Fruit fly (Drosophila melanogaster) whole organism, embryonic: ENCODE data around the gene Pex10.

ENCODE experiments used
- Blimp-1 ChIP-seq: fragments of 200-800 bp; sonication (Bioruptor generic); optimal IDR thresholded peaks from 3 replicates; lab custom pipeline; 2018; ENCODE audit warnings: missing biosample characterization, missing genetic modification characterization, mild to moderate bottlenecking, moderate library complexity, missing genetic modification reagents
- CG10274 ChIP-seq: fragments of 200-800 bp; sonication (Bioruptor generic); optimal IDR thresholded peaks from 3 replicates; lab custom pipeline; 2017; ENCODE audit warnings: missing biosample characterization, mild to moderate bottlenecking, missing genetic modification characterization
- CG11247 ChIP-seq: fragments of 200-800 bp; sonication (Bioruptor generic); IDR thresholded peaks from 2 replicates; pipeline ENCODE4 v1.3.6; 2022; ENCODE audit warnings: missing biosample characterization, missing genetic modification characterization
- CG11723 ChIP-seq: fragments of 200-800 bp; sonication (Bioruptor generic); optimal IDR thresholded peaks from 2 replicates; lab custom pipeline; 2017; ENCODE audit warnings: missing biosample characterization, mild to moderate bottlenecking, missing genetic modification characterization
- CG12071 ChIP-seq: fragments of 200-800 bp; sonication (Bioruptor generic); optimal IDR thresholded peaks from 3 replicates; lab custom pipeline; 2018; ENCODE audit warnings: missing biosample characterization, mild to moderate bottlenecking, missing genetic modification characterization
- CG12219 ChIP-seq: fragments of 200-800 bp; sonication (Bioruptor generic); optimal IDR thresholded peaks from 3 replicates; lab custom pipeline; 2018; ENCODE audit warnings: missing biosample characterization, mild to moderate bottlenecking, missing genetic modification characterization
- CG12744 ChIP-seq: fragments of 200-800 bp; sonication (Bioruptor generic); optimal IDR thresholded peaks from 2 replicates; lab custom pipeline; 2016; ENCODE audit warnings: missing biosample characterization, missing genetic modification characterization
- CG13123 ChIP-seq: fragments of 200-800 bp; sonication (Bioruptor generic); optimal IDR thresholded peaks from 2 replicates; lab custom pipeline; 2016; ENCODE audit warnings: missing biosample characterization, missing genetic modification characterization
- CG14050 ChIP-seq: fragments of 200-800 bp; sonication (Bioruptor generic); IDR thresholded peaks from 3 replicates; pipeline ENCODE4 v1.3.6; 2022; ENCODE audit warnings: missing biosample characterization, missing genetic modification characterization
- CG15514 ChIP-seq: fragments of 200-800 bp; sonication (Bioruptor generic); optimal IDR thresholded peaks from 3 replicates; lab custom pipeline; 2017; ENCODE audit warnings: missing biosample characterization, missing genetic modification characterization, mild to moderate bottlenecking, moderate library complexity, missing genetic modification reagents
- CG1647 ChIP-seq: fragments of 200-800 bp; sonication (Bioruptor generic); optimal IDR thresholded peaks from 3 replicates; lab custom pipeline; 2016; ENCODE audit warnings: missing biosample characterization, missing genetic modification characterization
- CG16863 ChIP-seq: fragments of 200-800 bp; sonication (Bioruptor generic); optimal IDR thresholded peaks from 3 replicates; lab custom pipeline; 2016; ENCODE audit warnings: missing biosample characterization, missing genetic modification characterization
- CG18619 ChIP-seq: fragments of 200-800 bp; sonication (Bioruptor generic); optimal IDR thresholded peaks from 3 replicates; lab custom pipeline; 2017; ENCODE audit warnings: missing biosample characterization, mild to moderate bottlenecking, missing genetic modification characterization
- CG32772 ChIP-seq: fragments of 200-800 bp; sonication (Bioruptor generic); IDR thresholded peaks from 2 replicates; pipeline ENCODE4 v1.3.6; 2022; ENCODE audit warnings: missing biosample characterization, missing genetic modification characterization
- CG3281 ChIP-seq: fragments of 200-800 bp; sonication (Bioruptor generic); optimal IDR thresholded peaks from 3 replicates; lab custom pipeline; 2017; ENCODE audit warnings: missing biosample characterization, mild to moderate bottlenecking, missing genetic modification characterization
- CG3847 ChIP-seq: fragments of 200-800 bp; sonication (Bioruptor generic); IDR thresholded peaks from 2 replicates; pipeline ENCODE4 v1.3.6; 2022; ENCODE audit warnings: missing biosample characterization, missing genetic modification characterization
- CG6765 ChIP-seq: fragments of 200-800 bp; sonication (Bioruptor generic); optimal IDR thresholded peaks from 3 replicates; lab custom pipeline; 2017; ENCODE audit warnings: missing biosample characterization, mild to moderate bottlenecking, missing genetic modification characterization
- CG6813 ChIP-seq: fragments of 200-800 bp; sonication (Bioruptor generic); optimal IDR thresholded peaks from 2 replicates; lab custom pipeline; 2017; ENCODE audit warnings: missing biosample characterization, missing genetic modification characterization, mild to moderate bottlenecking, moderate library complexity, missing genetic modification reagents
- CG7987 ChIP-seq: fragments of 200-800 bp; sonication (Bioruptor generic); optimal IDR thresholded peaks from 2 replicates; lab custom pipeline; 2018; ENCODE audit warnings: missing biosample characterization, mild to moderate bottlenecking, missing genetic modification characterization, moderate library complexity
- CG9876 ChIP-seq: fragments of 200-800 bp; sonication (Bioruptor generic); optimal IDR thresholded peaks from 2 replicates; lab custom pipeline; 2016; ENCODE audit warnings: missing biosample characterization, missing genetic modification characterization
- Camta ChIP-seq: fragments of 200-800 bp; sonication (Bioruptor generic); optimal IDR thresholded peaks from 2 replicates; lab custom pipeline; 2016; ENCODE audit warnings: missing biosample characterization, missing genetic modification characterization
- Dek ChIP-seq: fragments of 200-800 bp; sonication (Bioruptor generic); optimal IDR thresholded peaks from 3 replicates; lab custom pipeline; 2019; ENCODE audit warnings: missing biosample characterization, mild to moderate bottlenecking, missing genetic modification characterization, moderate library complexity
- HLH3B ChIP-seq: fragments of 200-800 bp; sonication (Bioruptor generic); IDR thresholded peaks from 2 replicates; pipeline ENCODE4 v1.3.6; 2022; ENCODE audit warnings: missing biosample characterization, missing genetic modification characterization
- Hmr ChIP-seq: fragments of 200-800 bp; sonication (Bioruptor generic); optimal IDR thresholded peaks from 3 replicates; lab custom pipeline; 2017; ENCODE audit warnings: mild to moderate bottlenecking, missing biosample characterization, missing genetic modification reagents, missing genetic modification characterization
- Lpt ChIP-seq: fragments of >200 bp; optimal IDR thresholded peaks from 2 replicates; lab custom pipeline; 2018; ENCODE audit warnings: missing biosample characterization, missing genetic modification characterization
- NFAT ChIP-seq: fragments of 200-800 bp; sonication (Bioruptor generic); IDR thresholded peaks from 2 replicates; pipeline ENCODE4 v1.3.6; 2022; ENCODE audit warnings: missing biosample characterization, missing genetic modification characterization
- Neu2 ChIP-seq: fragments of 200-800 bp; sonication (Bioruptor generic); optimal IDR thresholded peaks from 3 replicates; lab custom pipeline; 2016; ENCODE audit warnings: missing biosample characterization, missing genetic modification characterization, borderline replicate concordance
- Rx ChIP-seq: fragments of 200-800 bp; sonication (Bioruptor generic); IDR thresholded peaks from 2 replicates; pipeline ENCODE4 v1.3.6; 2022; ENCODE audit warnings: missing biosample characterization, missing genetic modification characterization
- Side ChIP-seq: fragments of 200-800 bp; sonication (Bioruptor generic); optimal IDR thresholded peaks from 2 replicates; lab custom pipeline; 2016; ENCODE audit warnings: missing biosample characterization, missing genetic modification characterization
- Six4 ChIP-seq: fragments of 200-800 bp; sonication (Bioruptor generic); optimal IDR thresholded peaks from 2 replicates; lab custom pipeline; 2016; ENCODE audit warnings: missing biosample characterization, missing genetic modification characterization
- Sox102F ChIP-seq: fragments of 200-800 bp; sonication (Bioruptor generic); optimal IDR thresholded peaks from 2 replicates; lab custom pipeline; 2018; ENCODE audit warnings: missing biosample characterization, mild to moderate bottlenecking, missing genetic modification characterization, moderate library complexity
- Trl ChIP-seq, 3 experiments: fragments of >200 bp in 2 of 3; fragments of 200-800 bp in 1 of 3; sonication (Bioruptor generic) in 1 of 3; optimal IDR thresholded peaks; 2 replicates in 1 of 3; 3 replicates in 2 of 3; lab custom pipeline; 2016 to 2017; ENCODE audit warnings: missing biosample characterization in 1 of 3, missing genetic modification characterization in 1 of 3
- bcd ChIP-seq: fragments of 200-800 bp; sonication (Bioruptor generic); optimal IDR thresholded peaks from 2 replicates; lab custom pipeline; 2017; ENCODE audit warnings: missing biosample characterization, mild to moderate bottlenecking, missing genetic modification characterization
- bigmax ChIP-seq: fragments of 200-800 bp; sonication (Bioruptor generic); optimal IDR thresholded peaks from 2 replicates; lab custom pipeline; 2018; ENCODE audit warnings: missing biosample characterization, mild to moderate bottlenecking, missing genetic modification characterization
- croc ChIP-seq: fragments of 200-800 bp; sonication (Bioruptor generic); conservative IDR thresholded peaks from 3 replicates; pipeline ENCODE4 v1.3.6; 2022; ENCODE audit warnings: missing biosample characterization, missing genetic modification characterization
- dan ChIP-seq: fragments of 200-800 bp; sonication (Bioruptor generic); IDR thresholded peaks from 2 replicates; pipeline ENCODE4 v1.3.6; 2022; ENCODE audit warnings: missing biosample characterization, missing genetic modification characterization
- fd96Cb ChIP-seq: fragments of 200-800 bp; sonication (Bioruptor generic); optimal IDR thresholded peaks from 2 replicates; lab custom pipeline; 2018; ENCODE audit warnings: missing biosample characterization, mild to moderate bottlenecking, missing genetic modification characterization, moderate library complexity
- fu2 ChIP-seq: fragments of 200-800 bp; sonication (Bioruptor generic); optimal IDR thresholded peaks from 2 replicates; lab custom pipeline; 2016; ENCODE audit warnings: missing biosample characterization, missing genetic modification characterization
- gt ChIP-seq: fragments of 200-800 bp; sonication (Bioruptor generic); IDR thresholded peaks from 2 replicates; pipeline ENCODE4 v1.3.6; 2022; ENCODE audit warnings: missing biosample characterization, missing genetic modification characterization
- kay ChIP-seq: fragments of 200-800 bp; sonication (Bioruptor generic); optimal IDR thresholded peaks from 2 replicates; lab custom pipeline; 2016; ENCODE audit warnings: missing biosample characterization, missing genetic modification characterization
- luna ChIP-seq: fragments of 200-800 bp; sonication (Bioruptor generic); optimal IDR thresholded peaks from 2 replicates; lab custom pipeline; 2016; ENCODE audit warnings: missing biosample characterization, missing genetic modification characterization
- otp ChIP-seq: fragments of 200-800 bp; sonication (Bioruptor generic); IDR thresholded peaks from 3 replicates; pipeline ENCODE4, ENCODE4 v1.3.6; 2022; ENCODE audit warnings: missing biosample characterization, missing genetic modification characterization
- pho ChIP-seq: fragments of 200-800 bp; sonication (Bioruptor generic); optimal IDR thresholded peaks from 2 replicates; lab custom pipeline; 2016; ENCODE audit warnings: missing biosample characterization, missing genetic modification characterization
- sim ChIP-seq: fragments of 200-800 bp; sonication (Bioruptor generic); IDR thresholded peaks from 2 replicates; pipeline ENCODE4 v1.3.6; 2022; ENCODE audit warnings: missing biosample characterization, missing genetic modification characterization
- so ChIP-seq: fragments of 200-800 bp; sonication (Bioruptor generic); IDR thresholded peaks from 3 replicates; pipeline ENCODE4 v1.3.6; 2022; ENCODE audit warnings: missing biosample characterization, missing genetic modification characterization
- sr ChIP-seq: fragments of 200-800 bp; sonication (Bioruptor generic); IDR thresholded peaks from 3 replicates; pipeline ENCODE4 v1.3.6; 2022; ENCODE audit warnings: missing biosample characterization, missing genetic modification characterization
- wor ChIP-seq: fragments of 200-800 bp; sonication (Bioruptor generic); IDR thresholded peaks from 2 replicates; pipeline ENCODE4 v1.3.6; 2022; ENCODE audit warnings: missing biosample characterization, missing genetic modification characterization
- zen ChIP-seq: fragments of 200-800 bp; sonication (Bioruptor generic); optimal IDR thresholded peaks from 3 replicates; lab custom pipeline; 2018; ENCODE audit warnings: missing biosample characterization, mild to moderate bottlenecking, missing genetic modification characterization, moderate library complexity
- zfh2 ChIP-seq: fragments of 200-800 bp; sonication (Bioruptor generic); optimal IDR thresholded peaks from 2 replicates; lab custom pipeline; 2016; ENCODE audit warnings: missing biosample characterization, missing genetic modification characterization

The Pex10 gene

dm6 chr3L:1591692-1592371, 33.8 kb downstream of the Pex10 start (continued):
- TF ChIP-seq CG12071 (peak; percentile 94), sim (GFP tag; lab: Robert Waterston, UW) (0 out of 2 replicates have a peak, but pooled peaks have one; percentile 26), CG12744 (GFP tag; lab: Kevin White, UChicago) (peak; percentile 71), dan (GFP tag; lab: Robert Waterston, UW) (no peak), Trl (optimal IDR thresholded peaks at IDR 0.05; lab: Kevin White, UChicago) (no peak), Trl (GFP tag; optimal IDR thresholded peaks at IDR 0.05; lab: Kevin White, UChicago) (peak; percentile 73), CG11723 (GFP tag; lab: Kevin White, UChicago) (peak; percentile 54), HLH3B (peak; percentile 27; the same call in 1 of the 2 replicates), CG3847 (GFP tag; lab: Robert Waterston, UW) (peak; percentile 47; the same call in 1 of the 2 replicates), CG10274 (peak; percentile 71), luna (peak; percentile 66), fu2 (peak; percentile 38), pho (GFP tag; lab: Kevin White, UChicago) (peak; percentile 82), sr (no peak), CG1647 (GFP tag; lab: Kevin White, UChicago) (peak; percentile 81), CG14050 (peak; percentile 49; the same call in 2 of the 3 replicates), Lpt (GFP tag; lab: Kevin White, UChicago) (no peak), CG18619 (peak; percentile 79), Blimp-1 (peak; percentile 62), otp (GFP tag; lab: Robert Waterston, UW) (0 out of 3 replicates have a peak, but pooled peaks have one; percentile 9), Hmr (GFP tag; lab: Kevin White, UChicago) (peak; percentile 94), CG9876 (peak; percentile 3), kay (GFP tag; lab: Kevin White, UChicago) (peak; percentile 30), CG16863 (no peak), CG13123 (GFP tag; lab: Kevin White, UChicago) (peak; percentile 12), CG12219 (GFP tag; lab: Kevin White, UChicago) (peak; percentile 11), Rx (GFP tag; lab: Robert Waterston, UW) (no peak), Side (peak; percentile 54), bigmax (GFP tag; lab: Kevin White, UChicago) (peak; percentile 65), fd96Cb (peak; percentile 19), Six4 (GFP tag; lab: Kevin White, UChicago) (peak; percentile 26), gt (no peak), Dek (tag; lab: Kevin White, UChicago) (peak; percentile 80), CG7987 (peak; percentile 96), CG11247 (GFP tag; lab: Robert Waterston, UW) (peak; percentile 70), Neu2 (GFP tag; lab: Kevin White, UChicago) (no peak), Camta (GFP tag; lab: Kevin White, UChicago) (peak; percentile 71), CG32772 (GFP tag; lab: Robert Waterston, UW) (no peak), NFAT (GFP tag; lab: Robert Waterston, UW) (0 out of 2 replicates have a peak, but pooled peaks have one; percentile 41), Sox102F (no peak), so (GFP tag; lab: Robert Waterston, UW) (peak; percentile 66; the same call in 1 of the 3 replicates), CG6765 (peak; percentile 91), croc (GFP tag; lab: Robert Waterston, UW) (no peak), CG3281 (GFP tag; lab: Kevin White, UChicago) (peak; percentile 93), CG6813 (GFP tag; lab: Kevin White, UChicago) (peak; percentile 95), bcd (GFP tag; lab: Kevin White, UChicago) (peak; percentile 58), CG15514 (peak; percentile 92), wor (GFP tag; lab: Robert Waterston, UW) (no peak), zen (no peak), zfh2 (GFP tag; lab: Kevin White, UChicago) (peak; percentile 57)
